Fruit fly (Drosophila melanogaster) S2 (cell line): ENCODE measurements around the gene CG14017.
A peak's percentile ranks its signal among the peaks of the same experiment; 100 is the strongest.

ENCODE experiments used
- CG8478 ChIP-seq: fragments of >200 bp; optimal IDR thresholded peaks from 2 replicates; lab custom pipeline; 2018
- CTCF ChIP-seq, 2 experiments: fragments of >200 bp; optimal IDR thresholded peaks; 2 replicates each; lab custom pipeline; 2018

- no peak for TF ChIP-seq CG8478 (lab: Kevin White, UChicago)
- TF ChIP-seq CTCF (optimal IDR thresholded peaks at IDR 0.05; lab: Kevin White, UChicago), result peak in 1 of 2 experiments; percentile 11
Observed at dm6 chr2L:5527861-5528260, 25.8 kb upstream of the CG14017 start, which contains the start of gene CG31915.
